Fruit fly (Drosophila melanogaster) Kc167 (cell line): ENCODE results near the gene twit.

Experiments used
- Myc ChIP-seq: fragments of >200 bp; optimal IDR thresholded peaks from 2 replicates; lab custom pipeline; 2017; ENCODE audit warnings: missing external identifiers
- Sin3A ChIP-seq: fragments of >200 bp; optimal IDR thresholded peaks from 2 replicates; lab custom pipeline; 2018; ENCODE audit warnings: missing external identifiers
- h ChIP-seq: fragments of >200 bp; optimal IDR thresholded peaks from 3 replicates; lab custom pipeline; 2018; ENCODE audit warnings: missing external identifiers
- insv ChIP-seq: fragments of >200 bp; optimal IDR thresholded peaks from 3 replicates; lab custom pipeline; 2018; ENCODE audit warnings: missing external identifiers
- ttk ChIP-seq: sonication (Bioruptor generic); optimal IDR thresholded peaks from 2 replicates; lab custom pipeline; 2017; ENCODE audit warnings: missing external identifiers

DNA sequence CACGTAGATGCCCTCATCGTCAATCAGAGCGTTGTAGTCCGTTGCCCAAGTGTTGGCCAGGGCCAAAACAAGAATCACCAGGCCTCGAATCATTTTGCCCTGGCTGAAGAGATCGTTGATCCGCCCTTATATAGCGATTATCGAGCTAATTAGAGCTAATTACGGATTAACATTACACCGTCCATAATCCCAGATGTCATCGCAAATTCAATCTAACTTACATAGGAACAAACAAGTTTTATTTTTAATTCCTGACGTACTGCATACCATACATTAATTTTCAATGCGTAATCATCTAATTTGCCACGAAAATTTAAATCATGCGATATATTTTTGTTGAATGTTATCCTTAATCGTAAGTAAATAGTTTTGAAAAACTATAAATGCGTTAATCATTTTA, 35.2 kb upstream of the twit start, which contains the start of gene CheB38b:
- TF ChIP-seq h (lab: Kevin White, UChicago) = no peak
- TF ChIP-seq ttk = no peak
- TF ChIP-seq Myc (lab: Kevin White, UChicago) = no peak
- TF ChIP-seq insv (lab: Kevin White, UChicago) = no peak
- TF ChIP-seq Sin3A (lab: Kevin White, UChicago) = no peak
